Worm (Caenorhabditis elegans): ENCODE results near the gene srab-23.

Gene srab-23

DNA sequence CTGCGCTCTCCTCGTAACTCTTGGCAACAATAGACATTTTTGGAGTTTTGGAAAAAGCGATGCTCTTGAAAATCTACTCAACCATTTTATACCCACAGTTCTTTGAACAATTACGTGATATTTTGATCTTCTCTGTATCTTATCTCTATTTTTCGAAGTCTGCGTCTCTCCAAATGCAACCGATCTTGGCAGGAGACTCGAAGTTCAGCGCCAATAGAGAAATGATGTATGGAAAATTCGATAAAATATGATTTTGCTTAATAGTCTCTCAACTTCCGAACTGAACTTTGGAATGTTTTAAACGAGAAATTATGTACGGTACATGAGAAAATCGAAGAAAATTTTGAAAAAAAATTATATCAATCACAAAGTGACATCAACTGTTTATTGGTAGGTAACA lies 14.7 kb upstream of the srab-23 start, which contains the start of gene comt-4:
Gene comt-4, minus strand, starts transcription at position 50 of the 400 bp plus-strand sequence.
- TF ChIP-seq unc-62 (GFP tag; optimal IDR thresholded peaks at IDR 0.05), result no peak

DNA sequence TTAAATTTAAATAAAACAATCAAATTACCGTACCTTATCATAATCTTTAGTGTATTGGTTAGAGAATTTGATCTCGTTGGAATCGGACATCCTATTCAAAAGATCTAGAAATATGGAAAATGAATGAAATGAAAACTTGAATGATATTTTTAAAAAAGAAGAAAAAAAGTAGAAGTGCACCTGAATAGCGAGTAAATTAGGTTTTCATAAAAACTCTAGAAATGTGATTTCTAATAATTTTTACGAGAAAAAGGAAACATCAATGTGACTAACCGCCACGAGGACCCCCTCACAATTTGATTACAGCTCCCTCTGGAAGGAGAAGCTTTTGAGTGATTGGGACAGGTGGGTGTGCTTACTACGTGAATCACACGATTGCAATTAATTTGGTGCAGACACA lies 10.5 kb upstream of the srab-23 start, which contains the start of gene Y40B10A.5:
Gene Y40B10A.5, minus strand, starts transcription at position 101 of the 400 bp plus-strand sequence.
- no peak for TF ChIP-seq unc-62 (GFP tag; optimal IDR thresholded peaks at IDR 0.05)

DNA sequence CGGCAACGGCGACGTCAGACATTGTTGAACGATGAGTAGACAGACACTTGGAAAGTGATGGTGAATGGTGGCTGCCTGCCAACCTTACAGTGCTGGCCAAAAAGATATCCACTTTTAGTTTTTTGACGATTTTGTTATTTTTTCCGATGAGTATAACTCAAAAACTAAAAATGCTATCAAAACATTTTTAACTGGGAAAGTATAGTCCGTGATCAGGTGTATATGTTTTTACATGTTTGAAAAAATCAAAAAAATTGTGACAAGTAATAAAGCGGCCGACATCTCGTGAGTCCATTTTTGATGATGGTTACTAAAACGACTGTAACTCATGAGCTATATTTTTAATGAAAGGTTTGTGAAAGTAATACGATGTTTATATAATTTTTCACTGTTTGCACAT lies 4.0 kb downstream of the srab-23 start, which contains the start of gene hil-6:
Gene hil-6, minus strand, starts transcription at position 101 of the 400 bp plus-strand sequence.
- no peak for TF ChIP-seq unc-62 (GFP tag; optimal IDR thresholded peaks at IDR 0.05)

DNA sequence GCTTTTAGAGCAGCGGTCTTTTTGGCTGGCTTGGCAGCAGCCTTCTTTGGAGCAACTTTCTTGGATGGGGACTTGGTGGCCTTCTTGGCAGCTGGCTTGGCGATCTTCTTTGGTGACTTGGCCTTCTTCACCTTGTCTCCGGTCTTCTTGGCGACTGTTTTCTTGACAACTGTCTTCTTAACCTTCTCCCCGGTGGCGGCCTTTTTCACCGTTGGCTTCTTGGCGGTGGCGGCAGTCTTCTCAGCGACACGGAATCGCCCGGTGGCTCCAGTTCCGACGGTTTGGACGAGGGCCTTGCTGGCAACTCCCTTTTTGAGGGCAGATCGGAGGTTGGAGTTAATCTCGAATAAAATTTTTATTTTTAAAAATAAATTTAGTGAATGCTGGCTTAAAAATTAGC lies 4.8 kb downstream of the srab-23 start:
- TF ChIP-seq unc-62 (GFP tag; optimal IDR thresholded peaks at IDR 0.05), result no peak

DNA sequence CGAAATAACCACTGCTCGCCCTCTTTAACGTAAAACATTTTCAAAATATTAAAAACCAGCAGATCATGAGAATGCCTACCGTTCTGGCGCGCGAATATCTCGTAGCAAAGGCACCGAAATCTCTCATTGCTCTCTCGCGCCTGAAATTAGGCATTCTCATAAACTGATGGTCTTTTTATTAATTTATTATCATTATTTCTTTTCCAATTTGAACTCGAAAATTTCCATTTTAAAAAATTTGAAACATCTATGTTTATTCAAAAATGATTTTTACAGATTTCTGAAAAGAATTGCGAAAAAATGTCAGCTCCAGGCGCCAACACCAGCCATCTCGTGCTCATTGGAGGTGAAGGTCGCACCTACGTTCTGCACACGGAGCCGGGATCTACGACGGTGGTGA lies 5.6 kb downstream of the srab-23 start, which contains the start of gene F59A7.12:
Gene F59A7.12, plus strand, starts transcription at position 301 of the 400 bp plus-strand sequence.
- TF ChIP-seq unc-62 (GFP tag; optimal IDR thresholded peaks at IDR 0.05), result no peak

DNA sequence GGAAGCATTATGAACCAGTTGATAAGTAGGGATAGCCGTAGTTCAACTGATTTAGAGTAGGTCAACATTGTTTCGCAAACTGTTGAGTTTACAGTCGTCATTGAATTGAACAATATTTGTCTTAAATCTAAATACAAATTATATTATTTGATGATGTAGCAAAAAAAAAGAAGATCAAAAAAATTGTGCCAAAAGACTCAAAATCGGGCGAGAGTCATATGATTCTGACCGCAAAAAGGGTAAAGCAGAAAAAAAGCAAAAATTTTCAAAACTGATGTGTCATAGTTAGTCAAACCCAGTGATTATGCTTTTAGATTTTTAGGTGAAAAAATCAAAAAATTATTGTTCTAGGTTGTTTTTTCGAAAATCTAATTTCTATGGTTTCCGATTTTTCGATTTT lies 7.7 kb downstream of the srab-23 start, which contains the start of gene srab-13:
Gene srab-13, minus strand, starts transcription at position 101 of the 400 bp plus-strand sequence.
- no peak for TF ChIP-seq unc-62 (GFP tag; optimal IDR thresholded peaks at IDR 0.05)

DNA sequence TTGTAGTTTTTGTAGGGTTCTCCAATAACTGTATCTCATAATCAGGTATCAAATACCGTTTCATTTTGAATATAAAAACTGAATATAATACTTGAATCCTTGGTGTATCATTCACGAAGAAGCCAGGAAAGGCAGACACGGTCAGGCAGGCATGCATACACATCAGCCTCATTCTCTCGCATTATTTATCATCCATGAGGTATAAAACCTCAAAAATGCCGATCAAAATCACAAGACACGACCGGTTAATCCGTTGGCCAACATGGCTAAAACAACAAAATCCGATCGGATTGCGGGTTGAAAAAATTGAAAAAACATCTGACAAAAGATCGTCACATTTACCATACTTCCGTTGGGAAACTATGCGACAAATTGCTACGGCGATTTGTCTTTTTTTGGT lies 13.1 kb downstream of the srab-23 start, which contains the start of gene F59A7.5:
Gene F59A7.5, plus strand, starts transcription at position 301 of the 400 bp plus-strand sequence.
- no peak for TF ChIP-seq unc-62 (GFP tag; optimal IDR thresholded peaks at IDR 0.05)

DNA sequence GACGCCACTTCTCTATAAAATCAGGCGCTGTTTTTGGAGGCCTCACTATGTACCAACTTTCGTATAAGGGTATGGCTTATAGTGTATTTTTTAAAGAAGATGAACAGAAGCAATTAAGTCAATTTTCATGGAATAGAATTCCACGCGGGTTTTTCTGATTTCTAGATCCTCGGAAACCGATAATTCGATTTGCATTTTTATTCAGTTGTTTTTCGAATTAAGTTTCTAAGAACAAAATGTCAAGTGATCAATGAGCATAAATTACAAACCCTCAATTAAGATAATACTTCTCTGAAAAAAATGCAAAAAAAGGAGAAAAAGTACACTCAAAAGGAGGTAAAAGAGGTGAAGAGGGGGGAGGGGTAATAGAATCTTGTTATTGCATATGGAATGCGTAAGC lies 14.2 kb downstream of the srab-23 start:
- TF ChIP-seq unc-62 (GFP tag; optimal IDR thresholded peaks at IDR 0.05), result no peak

DNA sequence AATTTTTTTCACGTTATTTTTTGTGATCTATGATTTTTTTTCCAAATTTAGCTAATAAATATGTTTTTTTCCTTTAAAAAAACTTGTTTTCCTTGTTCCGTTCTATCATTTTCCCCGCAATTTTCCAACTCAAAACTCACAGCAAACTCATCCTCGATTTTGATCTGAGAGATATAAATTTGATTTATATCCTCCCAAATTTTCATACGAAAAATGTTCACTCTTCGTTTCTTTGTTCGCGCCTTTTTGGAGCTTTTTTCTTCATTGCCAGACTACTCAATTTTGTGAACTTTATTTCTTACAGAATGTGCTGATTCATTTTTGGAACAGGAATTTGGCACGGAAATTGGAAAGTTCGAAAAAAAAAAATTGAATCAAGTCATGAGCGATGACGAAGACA lies 16.8 kb downstream of the srab-23 start, which contains the start of gene F59A7.14:
Gene F59A7.14, plus strand, starts transcription at position 301 of the 400 bp plus-strand sequence.
- TF ChIP-seq unc-62 (GFP tag; optimal IDR thresholded peaks at IDR 0.05), result no peak

DNA sequence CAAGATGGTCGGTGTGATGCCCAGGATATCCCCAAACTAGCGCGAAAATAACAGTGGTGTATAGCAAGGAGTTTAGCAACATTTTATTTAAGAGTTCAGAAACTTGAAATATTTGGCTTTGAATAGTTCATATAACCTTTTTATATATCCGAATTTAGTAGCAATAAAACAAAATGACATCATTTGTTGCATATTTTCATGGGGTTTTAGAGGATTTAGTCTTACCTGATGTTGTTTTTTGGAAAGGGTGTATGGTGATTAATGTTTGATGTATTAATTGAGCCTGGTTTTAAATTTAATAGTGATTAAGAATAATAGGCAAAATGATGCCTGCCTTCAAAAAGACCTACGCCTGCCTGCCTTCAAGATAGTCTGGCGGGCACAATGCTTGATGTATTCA lies 19.0 kb downstream of the srab-23 start, which contains the start of gene F59A7.2:
Gene F59A7.2, minus strand, starts transcription at position 101 of the 400 bp plus-strand sequence.
- no peak for TF ChIP-seq unc-62 (GFP tag; optimal IDR thresholded peaks at IDR 0.05)

DNA sequence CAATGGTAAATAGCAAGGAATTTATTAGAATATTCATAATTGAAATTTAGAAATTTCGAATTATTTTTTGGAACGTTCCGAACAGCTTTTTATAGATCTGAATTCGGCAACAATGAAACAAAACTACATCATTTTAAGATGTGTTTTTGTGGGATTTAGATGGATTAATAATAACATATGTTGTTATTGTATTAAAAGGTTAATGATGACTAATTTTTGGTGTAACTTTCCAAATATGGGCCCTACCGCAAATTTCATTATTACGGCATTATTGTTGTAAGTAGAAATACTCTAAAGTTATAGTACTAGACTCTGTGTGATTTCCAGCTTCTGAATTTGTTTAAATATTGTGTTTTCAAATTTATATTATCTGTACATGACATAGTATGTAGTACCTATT lies 21.6 kb downstream of the srab-23 start, which contains the start of gene F59A7.11:
Gene F59A7.11, minus strand, starts transcription at position 101 of the 400 bp plus-strand sequence.
- no peak for TF ChIP-seq unc-62 (GFP tag; optimal IDR thresholded peaks at IDR 0.05)

DNA sequence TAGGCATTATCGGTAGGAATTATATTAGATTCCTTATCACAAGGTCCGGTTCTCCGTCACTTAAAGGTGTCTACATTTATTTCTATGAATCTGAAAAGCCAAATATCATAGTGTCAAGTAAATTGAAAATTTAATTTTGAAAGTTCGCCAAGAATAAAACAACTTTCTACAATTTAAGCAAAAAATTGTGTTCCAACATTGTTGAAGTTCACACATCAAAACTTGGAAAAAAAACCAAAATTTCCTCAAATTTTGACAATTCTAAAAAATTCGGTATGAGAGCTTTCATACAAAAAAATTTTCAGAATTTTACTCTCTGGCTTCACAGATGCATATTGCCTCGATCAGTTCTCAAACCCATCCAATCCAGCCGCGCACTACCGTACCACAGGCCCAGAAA lies 23.7 kb downstream of the srab-23 start, which contains the start of gene F59A7.7:
Gene F59A7.7, plus strand, starts transcription at position 301 of the 400 bp plus-strand sequence.
- TF ChIP-seq unc-62 (GFP tag; optimal IDR thresholded peaks at IDR 0.05), result no peak

DNA sequence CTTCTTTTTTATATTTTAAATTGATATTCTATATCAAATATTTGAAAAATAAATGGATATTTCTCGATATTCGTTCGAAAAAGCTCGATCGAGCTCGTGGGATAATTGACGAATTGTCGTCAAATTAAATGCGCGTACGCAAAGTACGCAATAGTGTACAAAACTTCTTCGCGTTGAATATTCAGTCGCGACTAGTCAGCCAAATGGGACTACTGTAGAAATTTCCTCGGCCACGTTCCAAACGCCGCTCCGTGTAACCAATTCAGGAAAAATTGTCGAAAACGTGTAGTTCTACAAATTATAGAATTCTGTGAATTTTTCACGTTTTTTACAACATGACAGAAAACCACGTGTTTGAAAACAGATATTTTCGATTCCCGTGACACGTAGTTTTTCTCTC lies 27.0 kb downstream of the srab-23 start:
- TF ChIP-seq unc-62 (GFP tag; optimal IDR thresholded peaks at IDR 0.05), result no peak

DNA sequence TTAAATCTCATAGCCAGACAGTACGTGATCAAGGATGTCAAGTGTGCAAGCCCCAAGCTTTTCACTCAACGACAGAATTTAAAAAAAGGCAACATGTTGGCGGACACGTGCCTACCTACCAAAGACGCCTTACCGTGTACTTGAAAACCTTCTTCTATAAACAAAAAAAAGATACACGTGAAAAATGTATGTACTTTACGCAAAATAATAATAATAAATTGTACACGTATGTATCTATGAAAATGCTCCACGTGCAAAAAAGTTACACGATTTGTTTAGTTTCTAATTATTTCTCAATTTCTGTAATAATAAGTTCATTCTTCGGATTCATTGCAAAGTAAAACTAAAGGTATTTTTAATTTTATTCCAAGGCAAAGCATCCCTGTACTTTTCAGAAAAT lies 30.8 kb downstream of the srab-23 start, which contains the start of gene cysl-4:
Gene cysl-4, plus strand, starts transcription at position 301 of the 400 bp plus-strand sequence.
- TF ChIP-seq unc-62 (GFP tag; optimal IDR thresholded peaks at IDR 0.05), result no peak

DNA sequence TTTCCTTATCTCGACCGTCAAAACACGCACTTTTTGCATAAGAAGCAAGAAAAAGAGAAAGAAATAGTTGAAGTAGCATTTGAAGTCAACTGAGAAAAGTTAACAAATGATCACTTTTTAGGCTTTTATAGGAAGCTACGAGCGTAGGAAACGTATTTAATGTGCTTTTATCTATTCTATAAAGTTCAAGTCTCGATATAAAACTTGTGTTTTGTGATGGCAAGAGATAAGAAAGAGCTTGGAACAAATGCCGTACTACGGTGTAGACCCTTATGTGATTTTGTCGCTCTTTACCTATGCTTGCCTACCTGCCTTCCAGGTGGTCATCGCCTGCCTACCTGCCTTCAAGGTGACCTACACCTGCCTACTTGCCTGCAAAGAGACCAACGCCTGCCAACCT lies 31.2 kb downstream of the srab-23 start, which contains the start of gene clec-206:
Gene clec-206, minus strand, starts transcription at position 101 of the 400 bp plus-strand sequence.
- no peak for TF ChIP-seq unc-62 (GFP tag; optimal IDR thresholded peaks at IDR 0.05)

DNA sequence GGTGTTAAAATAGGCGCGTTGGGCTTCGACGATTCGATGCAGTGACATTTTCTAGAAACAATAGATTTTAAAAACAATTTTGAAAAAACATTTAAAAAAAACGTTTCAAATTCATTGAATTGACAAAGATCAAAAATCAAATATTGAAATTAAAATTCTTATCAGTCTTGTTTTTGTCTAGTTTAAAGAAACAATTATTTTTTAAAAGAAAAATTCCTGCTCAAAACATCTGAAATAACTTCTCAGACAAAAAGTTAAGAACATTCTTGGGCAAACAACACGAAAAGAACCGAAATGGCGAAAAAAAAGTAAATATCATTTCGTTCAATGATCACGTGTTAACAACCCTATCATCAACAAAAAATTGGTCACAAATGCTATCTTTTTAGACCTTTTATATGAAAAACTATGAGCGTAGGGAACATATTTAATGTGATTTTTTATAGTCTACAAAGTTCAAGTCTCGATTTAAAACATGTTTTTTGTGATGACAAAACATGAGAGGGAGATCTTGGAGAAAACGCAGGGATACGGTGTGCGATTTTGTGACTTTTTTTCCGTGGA lies 35.8 kb downstream of the srab-23 start, which contains the start of gene alh-5:
Gene alh-5, minus strand, starts transcription at position 51 of the 564 bp plus-strand sequence.
- no peak for TF ChIP-seq unc-62 (GFP tag; optimal IDR thresholded peaks at IDR 0.05)

DNA sequence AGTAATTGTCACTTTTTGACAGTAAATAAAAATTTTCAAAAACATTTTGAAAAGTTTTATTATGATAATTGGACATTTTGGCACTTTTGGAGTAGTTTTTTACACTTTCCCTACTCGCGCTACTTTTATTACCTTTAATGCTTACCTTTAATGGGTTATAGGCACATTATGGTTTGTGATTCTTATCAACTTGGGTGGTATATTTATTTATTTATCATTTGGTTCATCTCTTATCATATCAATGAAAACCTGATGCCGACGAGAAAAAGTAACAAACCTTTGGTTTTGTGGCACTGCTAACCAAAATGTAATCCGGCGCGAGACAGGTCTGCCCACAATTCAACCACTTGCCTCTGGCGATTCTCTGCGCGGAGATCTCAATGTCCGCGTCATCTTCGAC lies 37.1 kb downstream of the srab-23 start:
- no peak for TF ChIP-seq unc-62 (GFP tag; optimal IDR thresholded peaks at IDR 0.05)

All from whole organism, dauer.